Worm (Caenorhabditis elegans): ENCODE data around the gene chtl-1.

ce11 chrX:5407271-5407670 lies 43.1 kb upstream of the chtl-1 start:
- TF ChIP-seq irx-1 (tag; optimal IDR thresholded peaks at IDR 0.05) (no peak), nhr-76 (tag; optimal IDR thresholded peaks at IDR 0.05) (no peak), nhr-71 (tag; optimal IDR thresholded peaks at IDR 0.05) (no peak), ztf-11 (tag; optimal IDR thresholded peaks at IDR 0.05) (no peak), vab-15 (tag; optimal IDR thresholded peaks at IDR 0.05) (no peak), elt-2 (tag; optimal IDR thresholded peaks at IDR 0.05) (no peak), lin-35 (GFP tag; optimal IDR thresholded peaks at IDR 0.05) (peak in 1 of 2 experiments; percentile 45), unc-86 (tag; optimal IDR thresholded peaks at IDR 0.05) (no peak), C16A3.4 (tag; optimal IDR thresholded peaks at IDR 0.05) (peak; percentile 13), nhr-77 (tag; optimal IDR thresholded peaks at IDR 0.05) (no peak)
